Worm (Caenorhabditis elegans) whole organism, L2 larva: ENCODE results near the gene C45B11.5.

Source experiments
- ama-1 ChIP-seq: fragments of 150-350 bp; optimal IDR thresholded peaks from 2 replicates; lab custom pipeline; 2018; ENCODE audit warnings: inconsistent platforms
- lin-13 ChIP-seq: fragments of 150-350 bp; optimal IDR thresholded peaks from 2 replicates; lab custom pipeline; 2014; ENCODE audit warnings: missing biosample characterization, missing genetic modification reagents, missing genetic modification characterization
- lsy-2 ChIP-seq, 2 experiments: fragments of 150-350 bp in 1 of 2; sonication (generic microtip) in 1 of 2; optimal IDR thresholded peaks; 2 replicates each; lab custom pipeline; 2014 to 2017; ENCODE audit warnings: missing biosample characterization in 2 of 2, missing genetic modification characterization in 2 of 2
- nhr-23 ChIP-seq: fragments of 150-350 bp; optimal IDR thresholded peaks from 2 replicates; lab custom pipeline; 2014; ENCODE audit warnings: missing biosample characterization, missing genetic modification reagents, missing genetic modification characterization
- snpc-4 ChIP-seq: fragments of 150-350 bp; optimal IDR thresholded peaks from 2 replicates; lab custom pipeline; 2014; ENCODE audit warnings: missing biosample characterization, missing genetic modification characterization
- ztf-4 ChIP-seq: fragments of 150-350 bp; optimal IDR thresholded peaks from 2 replicates; lab custom pipeline; 2014; ENCODE audit warnings: missing biosample characterization, missing genetic modification characterization

ce11 chrV:11059180-11059579 is 17.6 kb downstream of the C45B11.5 start, which contains the start of gene T04C12.1:
- no peak for TF ChIP-seq nhr-23 (tag; lab: Kevin White, UChicago)
- no peak for TF ChIP-seq lin-13 (GFP tag; lab: Kevin White, UChicago)
- TF ChIP-seq snpc-4: no peak
- TF ChIP-seq ztf-4 (tag; lab: Kevin White, UChicago): no peak
- peak; percentile 56 for TF ChIP-seq ama-1
- TF ChIP-seq lsy-2 (tag; optimal IDR thresholded peaks at IDR 0.05; lab: Kevin White, UChicago): no peak
